Worm (Caenorhabditis elegans): ENCODE measurements around the gene cest-9.2.

The cest-9.2 gene

DNA sequence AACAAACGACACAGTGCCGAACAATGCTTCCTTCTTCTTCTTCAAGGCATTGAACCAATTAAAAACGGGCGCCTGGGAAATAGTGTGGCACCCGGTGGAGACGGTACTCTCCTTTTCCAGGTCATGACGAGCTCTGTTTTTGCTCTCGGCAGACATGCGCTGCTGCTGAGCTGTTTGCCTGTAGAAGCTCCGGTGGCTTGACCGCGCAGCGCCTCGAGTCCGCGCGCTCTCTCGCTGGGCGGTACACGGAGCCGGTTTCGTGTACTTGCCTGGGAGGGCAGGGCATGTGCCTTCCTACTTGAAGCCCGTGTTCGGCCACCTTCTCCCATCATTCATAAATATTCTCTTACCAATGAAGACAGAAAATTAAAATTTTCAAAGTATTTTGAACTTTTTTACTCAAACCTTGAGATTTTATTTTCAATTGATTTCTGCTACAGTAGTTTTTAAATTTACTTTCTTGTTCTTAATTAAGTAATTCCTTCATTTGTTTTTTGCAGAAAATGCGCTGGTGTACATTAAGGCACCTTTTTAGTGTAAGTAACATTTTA, 38.5 kb downstream of the cest-9.2 start, which contains the start of gene E01G6.1:
Gene E01G6.1 (plus strand): TSS at position 501 of the 551 bp plus-strand sequence.
- TF ChIP-seq hmbx-1 (tag; optimal IDR thresholded peaks at IDR 0.05) (no peak), aly-1 (tag; optimal IDR thresholded peaks at IDR 0.05) (no peak), sea-1 (GFP tag; conservative IDR thresholded peaks at IDR 0.05) (no peak), ceh-36 (tag; optimal IDR thresholded peaks at IDR 0.05) (no peak), ama-1 (optimal IDR thresholded peaks at IDR 0.05) (no peak), tbx-11 (GFP tag; IDR thresholded peaks at IDR 0.05) (no peak), ceh-13 (GFP tag; optimal IDR thresholded peaks at IDR 0.05) (no peak), B0310.2 (tag; optimal IDR thresholded peaks at IDR 0.05) (no peak), ets-7 (tag; optimal IDR thresholded peaks at IDR 0.05) (no peak), scrt-1 (GFP tag; IDR thresholded peaks at IDR 0.05) (no peak), F13C5.2 (tag; optimal IDR thresholded peaks at IDR 0.05) (no peak), pes-1 (GFP tag; IDR thresholded peaks at IDR 0.05) (no peak), flt-1 (GFP tag; IDR thresholded peaks at IDR 0.05) (no peak), tra-4 (tag; optimal IDR thresholded peaks at IDR 0.05) (no peak), hnd-1 (tag; optimal IDR thresholded peaks at IDR 0.05) (no peak), hmg-4 (GFP tag; optimal IDR thresholded peaks at IDR 0.05) (no peak)

DNA sequence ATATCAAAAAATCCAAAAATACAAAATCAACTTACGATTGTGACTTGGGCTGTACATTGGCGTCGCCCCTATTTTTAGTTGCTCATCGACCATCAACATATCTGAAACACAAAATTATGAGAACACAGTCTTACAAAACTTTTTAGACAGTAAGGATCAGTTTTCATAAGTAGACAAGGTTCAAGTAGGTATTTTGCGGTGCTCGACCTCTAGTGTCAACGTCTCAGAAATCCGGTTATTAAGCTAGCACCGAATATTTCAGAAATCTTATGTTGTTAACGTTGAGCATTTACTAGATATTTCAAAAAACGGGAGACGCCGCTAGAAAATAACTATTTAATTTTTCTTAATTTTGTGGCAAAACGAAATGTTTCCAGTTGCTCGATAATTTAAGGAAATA, 48.9 kb downstream of the cest-9.2 start, which contains the start of gene otpl-8:
Gene otpl-8 (minus strand): TSS at position 101 of the 400 bp plus-strand sequence.
- TF ChIP-seq B0310.2 (tag; optimal IDR thresholded peaks at IDR 0.05) (no peak), flt-1 (GFP tag; IDR thresholded peaks at IDR 0.05) (no peak), tra-4 (tag; optimal IDR thresholded peaks at IDR 0.05) (no peak), sea-1 (GFP tag; conservative IDR thresholded peaks at IDR 0.05) (no peak), ceh-36 (tag; optimal IDR thresholded peaks at IDR 0.05) (no peak), tbx-11 (GFP tag; IDR thresholded peaks at IDR 0.05) (no peak), hnd-1 (tag; optimal IDR thresholded peaks at IDR 0.05) (no peak), aly-1 (tag; optimal IDR thresholded peaks at IDR 0.05) (no peak), ceh-13 (GFP tag; optimal IDR thresholded peaks at IDR 0.05) (no peak), pes-1 (GFP tag; IDR thresholded peaks at IDR 0.05) (no peak), F13C5.2 (tag; optimal IDR thresholded peaks at IDR 0.05) (no peak), scrt-1 (GFP tag; IDR thresholded peaks at IDR 0.05) (no peak), tbx-37 (GFP tag; conservative IDR thresholded peaks at IDR 0.05) (no peak), ets-7 (tag; optimal IDR thresholded peaks at IDR 0.05) (no peak), hmg-4 (GFP tag; optimal IDR thresholded peaks at IDR 0.05) (no peak), hmbx-1 (tag; optimal IDR thresholded peaks at IDR 0.05) (no peak), ama-1 (optimal IDR thresholded peaks at IDR 0.05) (no peak)

DNA sequence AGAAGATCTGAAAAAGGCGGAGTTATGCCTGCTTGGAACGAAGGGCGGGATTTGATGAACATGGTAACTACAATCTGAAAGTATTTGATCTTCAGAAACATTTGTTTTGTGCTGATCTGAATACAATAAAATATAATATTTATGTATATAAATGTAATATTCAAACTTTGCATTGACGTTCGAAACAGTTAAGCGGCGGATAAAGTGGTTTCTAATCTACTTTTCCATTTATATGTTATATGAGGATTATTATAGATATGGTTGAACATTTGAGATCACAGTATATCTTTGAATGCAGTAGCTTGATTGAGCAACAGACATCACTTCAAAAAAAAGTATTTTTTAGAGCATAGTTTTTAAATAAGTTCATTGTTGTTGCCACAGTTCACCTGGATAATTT, 52.0 kb downstream of the cest-9.2 start, which contains the start of gene H19J13.2:
Gene H19J13.2 (minus strand): TSS at position 101 of the 400 bp plus-strand sequence.
- TF ChIP-seq ama-1 (optimal IDR thresholded peaks at IDR 0.05): no peak
- no peak for TF ChIP-seq sea-1 (GFP tag; conservative IDR thresholded peaks at IDR 0.05)
- no peak for TF ChIP-seq flt-1 (GFP tag; IDR thresholded peaks at IDR 0.05)
- no peak for TF ChIP-seq ceh-13 (GFP tag; optimal IDR thresholded peaks at IDR 0.05)
- no peak for TF ChIP-seq hmg-4 (GFP tag; optimal IDR thresholded peaks at IDR 0.05)
- no peak for TF ChIP-seq aly-1 (tag; optimal IDR thresholded peaks at IDR 0.05)
- no peak for TF ChIP-seq hnd-1 (tag; optimal IDR thresholded peaks at IDR 0.05)
- no peak for TF ChIP-seq tra-4 (tag; optimal IDR thresholded peaks at IDR 0.05)
- no peak for TF ChIP-seq tbx-37 (GFP tag; conservative IDR thresholded peaks at IDR 0.05)
- TF ChIP-seq tbx-11 (GFP tag; IDR thresholded peaks at IDR 0.05): no peak
- TF ChIP-seq pes-1 (GFP tag; IDR thresholded peaks at IDR 0.05): no peak
- TF ChIP-seq B0310.2 (tag; optimal IDR thresholded peaks at IDR 0.05): no peak
- TF ChIP-seq ceh-36 (tag; optimal IDR thresholded peaks at IDR 0.05): no peak
- no peak for TF ChIP-seq ets-7 (tag; optimal IDR thresholded peaks at IDR 0.05)
- TF ChIP-seq F13C5.2 (tag; optimal IDR thresholded peaks at IDR 0.05): no peak
- no peak for TF ChIP-seq hmbx-1 (tag; optimal IDR thresholded peaks at IDR 0.05)
- TF ChIP-seq scrt-1 (GFP tag; IDR thresholded peaks at IDR 0.05): no peak

DNA sequence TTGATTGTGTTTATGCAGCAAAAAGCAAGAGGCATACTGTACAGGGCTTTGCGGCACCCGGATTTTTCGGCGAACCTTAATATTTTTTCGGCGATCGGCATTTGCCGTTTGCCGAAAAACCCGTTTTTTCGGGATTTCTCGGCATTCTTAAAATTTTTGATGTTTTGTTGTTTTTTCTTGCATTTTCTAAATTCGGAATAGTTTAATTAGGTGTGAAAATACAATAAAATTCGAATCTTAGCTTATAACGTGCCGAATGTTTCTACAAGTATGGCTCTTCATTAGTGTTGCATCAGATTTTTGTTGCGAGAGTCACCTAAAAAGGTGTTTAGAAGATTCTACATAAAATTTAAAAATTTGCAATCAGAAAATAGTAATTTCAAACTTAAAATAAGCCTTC, 53.7 kb downstream of the cest-9.2 start, which contains the start of gene C04B4.6:
Gene C04B4.6 (minus strand): TSS at position 101 of the 400 bp plus-strand sequence.
- TF ChIP-seq F13C5.2 (tag; optimal IDR thresholded peaks at IDR 0.05): no peak
- TF ChIP-seq aly-1 (tag; optimal IDR thresholded peaks at IDR 0.05): no peak
- no peak for TF ChIP-seq B0310.2 (tag; optimal IDR thresholded peaks at IDR 0.05)
- no peak for TF ChIP-seq ceh-13 (GFP tag; optimal IDR thresholded peaks at IDR 0.05)
- TF ChIP-seq tra-4 (tag; optimal IDR thresholded peaks at IDR 0.05): no peak
- no peak for TF ChIP-seq hmg-4 (GFP tag; optimal IDR thresholded peaks at IDR 0.05)
- no peak for TF ChIP-seq tbx-37 (GFP tag; conservative IDR thresholded peaks at IDR 0.05)
- no peak for TF ChIP-seq hnd-1 (tag; optimal IDR thresholded peaks at IDR 0.05)
- no peak for TF ChIP-seq pes-1 (GFP tag; IDR thresholded peaks at IDR 0.05)
